Fruit fly (Drosophila melanogaster) whole organism, embryonic: ENCODE results near the gene GCS2beta.

Experiments used
- Bteb2 ChIP-seq: fragments of 200-800 bp; sonication (Bioruptor generic); optimal IDR thresholded peaks from 2 replicates; lab custom pipeline; 2016; ENCODE audit warnings: missing biosample characterization, missing genetic modification characterization
- CG10543 ChIP-seq: fragments of 200-800 bp; sonication (Bioruptor generic); optimal IDR thresholded peaks from 3 replicates; lab custom pipeline; 2017; ENCODE audit warnings: missing biosample characterization, mild to moderate bottlenecking, missing genetic modification characterization, moderate library complexity
- CG11456 ChIP-seq: fragments of 200-800 bp; sonication (Bioruptor generic); IDR thresholded peaks from 3 replicates; pipeline ENCODE4 v1.3.6; 2022; ENCODE audit warnings: missing biosample characterization, missing genetic modification characterization
- CG12236 ChIP-seq: fragments of 200-800 bp; sonication (Bioruptor generic); optimal IDR thresholded peaks from 2 replicates; lab custom pipeline; 2016; ENCODE audit warnings: missing biosample characterization, missing genetic modification characterization
- CG13624 ChIP-seq: fragments of 200-800 bp; sonication (Bioruptor generic); optimal IDR thresholded peaks from 2 replicates; lab custom pipeline; 2016; ENCODE audit warnings: missing biosample characterization, missing genetic modification characterization
- CG14710 ChIP-seq: fragments of 200-800 bp; sonication (Bioruptor generic); optimal IDR thresholded peaks from 3 replicates; lab custom pipeline; 2019; ENCODE audit warnings: missing biosample characterization, mild to moderate bottlenecking, missing genetic modification characterization, moderate library complexity
- CG1603 ChIP-seq: fragments of 200-800 bp; sonication (Bioruptor generic); optimal IDR thresholded peaks from 2 replicates; lab custom pipeline; 2019; ENCODE audit warnings: missing biosample characterization, mild to moderate bottlenecking, missing genetic modification characterization, moderate library complexity
- CG1647 ChIP-seq: fragments of 200-800 bp; sonication (Bioruptor generic); optimal IDR thresholded peaks from 3 replicates; lab custom pipeline; 2016; ENCODE audit warnings: missing biosample characterization, missing genetic modification characterization
- CG16815 ChIP-seq: fragments of 200-800 bp; sonication (Bioruptor generic); optimal IDR thresholded peaks from 3 replicates; lab custom pipeline; 2017; ENCODE audit warnings: missing biosample characterization, mild to moderate bottlenecking, missing genetic modification characterization
- CG17568 ChIP-seq: fragments of 200-800 bp; sonication (Bioruptor generic); optimal IDR thresholded peaks from 2 replicates; lab custom pipeline; 2018; ENCODE audit warnings: missing biosample characterization, mild to moderate bottlenecking, missing genetic modification characterization, moderate library complexity
- CG17829 ChIP-seq: fragments of 200-800 bp; optimal IDR thresholded peaks from 2 replicates; lab custom pipeline; 2019; ENCODE audit warnings: missing biosample characterization, mild to moderate bottlenecking, missing genetic modification characterization, moderate library complexity
- CG18262 ChIP-seq: fragments of 200-800 bp; optimal IDR thresholded peaks from 3 replicates; lab custom pipeline; 2019; ENCODE audit warnings: missing biosample characterization, mild to moderate bottlenecking, missing genetic modification characterization, moderate library complexity
- CG1832 ChIP-seq: fragments of 200-800 bp; sonication (Bioruptor generic); optimal IDR thresholded peaks from 2 replicates; lab custom pipeline; 2017; ENCODE audit warnings: missing biosample characterization, mild to moderate bottlenecking, missing genetic modification characterization, inconsistent platforms
- CG30020 ChIP-seq: fragments of 200-800 bp; optimal IDR thresholded peaks from 2 replicates; lab custom pipeline; 2019; ENCODE audit warnings: missing biosample characterization, mild to moderate bottlenecking, missing genetic modification characterization, moderate library complexity
- CG3065 ChIP-seq: fragments of 200-800 bp; sonication (Bioruptor generic); optimal IDR thresholded peaks from 2 replicates; lab custom pipeline; 2016; ENCODE audit warnings: missing biosample characterization, missing genetic modification characterization
- CG31224 ChIP-seq: fragments of 200-800 bp; sonication (Bioruptor generic); IDR thresholded peaks from 2 replicates; pipeline ENCODE4 v1.3.6; 2022; ENCODE audit warnings: missing biosample characterization, missing genetic modification characterization
- CG3281 ChIP-seq: fragments of 200-800 bp; sonication (Bioruptor generic); optimal IDR thresholded peaks from 3 replicates; lab custom pipeline; 2017; ENCODE audit warnings: missing biosample characterization, mild to moderate bottlenecking, missing genetic modification characterization
- CG4854 ChIP-seq: fragments of 200-800 bp; sonication (Bioruptor generic); optimal IDR thresholded peaks from 2 replicates; lab custom pipeline; 2016; ENCODE audit warnings: missing biosample characterization, missing genetic modification characterization, inconsistent platforms
- CG6683 ChIP-seq: fragments of 200-800 bp; sonication (Bioruptor generic); optimal IDR thresholded peaks from 2 replicates; lab custom pipeline; 2017; ENCODE audit warnings: missing biosample characterization, mild to moderate bottlenecking, missing genetic modification characterization, missing genetic modification reagents
- CG8281 ChIP-seq: fragments of 200-800 bp; sonication (Bioruptor generic); optimal IDR thresholded peaks from 2 replicates; lab custom pipeline; 2018; ENCODE audit warnings: missing biosample characterization, mild to moderate bottlenecking, missing genetic modification characterization, moderate library complexity
- CG9215 ChIP-seq: fragments of 200-800 bp; sonication (Bioruptor generic); IDR thresholded peaks from 2 replicates; pipeline ENCODE4 v1.3.6; 2022; ENCODE audit warnings: missing biosample characterization, missing genetic modification characterization
- CG9932 ChIP-seq: fragments of 200-800 bp; sonication (Bioruptor generic); IDR thresholded peaks from 2 replicates; pipeline ENCODE4 v1.3.6; 2022; ENCODE audit warnings: missing biosample characterization, missing genetic modification characterization
- D ChIP-seq, 2 experiments: fragments of 200-800 bp in 1 of 2; fragments of >200 bp in 1 of 2; sonication (Bioruptor generic) in 1 of 2; optimal IDR thresholded peaks; 2 replicates in 1 of 2; 3 replicates in 1 of 2; lab custom pipeline; 2017; ENCODE audit warnings: mild to moderate bottlenecking in 1 of 2, missing biosample characterization in 1 of 2, missing genetic modification characterization in 1 of 2, missing genetic modification reagents in 1 of 2
- D19B ChIP-seq: fragments of 200-800 bp; sonication (Bioruptor generic); optimal IDR thresholded peaks from 2 replicates; lab custom pipeline; 2017; ENCODE audit warnings: missing biosample characterization, mild to moderate bottlenecking, missing genetic modification characterization
- Dp ChIP-seq: fragments of 200-800 bp; sonication (Bioruptor generic); optimal IDR thresholded peaks from 2 replicates; lab custom pipeline; 2018; ENCODE audit warnings: missing biosample characterization, mild to moderate bottlenecking, missing genetic modification characterization, moderate library complexity
- Gug ChIP-seq: fragments of 200-800 bp; sonication (Bioruptor generic); IDR thresholded peaks from 4 replicates; pipeline ENCODE4 v1.3.6; 2022; ENCODE audit warnings: missing biosample characterization, missing genetic modification characterization
- MTF-1 ChIP-seq: fragments of 200-800 bp; sonication (Bioruptor generic); optimal IDR thresholded peaks from 2 replicates; lab custom pipeline; 2018; ENCODE audit warnings: missing biosample characterization, mild to moderate bottlenecking, missing genetic modification characterization, borderline replicate concordance
- NfI ChIP-seq: fragments of 200-800 bp; sonication (Bioruptor generic); optimal IDR thresholded peaks from 3 replicates; lab custom pipeline; 2018; ENCODE audit warnings: missing biosample characterization, mild to moderate bottlenecking, missing genetic modification characterization, moderate library complexity
- Ptx1 ChIP-seq: fragments of 200-800 bp; sonication (Bioruptor generic); IDR thresholded peaks from 2 replicates; pipeline ENCODE4 v1.3.6; 2022; ENCODE audit warnings: missing biosample characterization, missing genetic modification characterization
- Ravus ChIP-seq: fragments of 200-800 bp; sonication (Bioruptor generic); IDR thresholded peaks from 2 replicates; pipeline ENCODE4 v1.3.6; 2022; ENCODE audit warnings: missing biosample characterization, missing genetic modification characterization
- Sin3A ChIP-seq: fragments of >200 bp; optimal IDR thresholded peaks from 2 replicates; lab custom pipeline; 2018
- Taf1 ChIP-seq: fragments of 200-800 bp; sonication (Bioruptor generic); IDR thresholded peaks from 2 replicates; pipeline ENCODE4 v1.3.6; 2022; ENCODE audit warnings: missing biosample characterization, missing genetic modification characterization
- ash1 ChIP-seq: fragments of 200-800 bp; sonication (Bioruptor generic); optimal IDR thresholded peaks from 2 replicates; lab custom pipeline; 2018; ENCODE audit warnings: missing biosample characterization, mild to moderate bottlenecking, missing genetic modification characterization
- bcd ChIP-seq: fragments of 200-800 bp; sonication (Bioruptor generic); optimal IDR thresholded peaks from 2 replicates; lab custom pipeline; 2017; ENCODE audit warnings: missing biosample characterization, mild to moderate bottlenecking, missing genetic modification characterization
- btn ChIP-seq: fragments of 200-800 bp; sonication (Bioruptor generic); optimal IDR thresholded peaks from 2 replicates; lab custom pipeline; 2016; ENCODE audit warnings: missing biosample characterization, missing genetic modification characterization
- chif ChIP-seq, 2 experiments: fragments of 200-800 bp; sonication (Bioruptor generic); optimal IDR thresholded peaks; 3 replicates each; lab custom pipeline; 2016; ENCODE audit warnings: missing biosample characterization in 2 of 2, missing genetic modification characterization in 2 of 2
- croc ChIP-seq: fragments of 200-800 bp; sonication (Bioruptor generic); conservative IDR thresholded peaks from 3 replicates; pipeline ENCODE4 v1.3.6; 2022; ENCODE audit warnings: missing biosample characterization, missing genetic modification characterization
- crol ChIP-seq: fragments of 200-800 bp; sonication (Bioruptor generic); IDR thresholded peaks from 2 replicates; pipeline ENCODE4 v1.3.6; 2022; ENCODE audit warnings: missing biosample characterization, missing genetic modification characterization
- crp ChIP-seq, 2 experiments: fragments of 200-800 bp; sonication (Bioruptor generic); optimal IDR thresholded peaks; 2 replicates in 1 of 2; 3 replicates in 1 of 2; lab custom pipeline; 2017; ENCODE audit warnings: missing biosample characterization in 2 of 2, missing genetic modification characterization in 2 of 2, mild to moderate bottlenecking in 1 of 2, moderate library complexity in 1 of 2
- ems ChIP-seq: fragments of 200-800 bp; sonication (Bioruptor generic); optimal IDR thresholded peaks from 3 replicates; lab custom pipeline; 2016; ENCODE audit warnings: missing biosample characterization, missing genetic modification characterization
- grn ChIP-seq: fragments of 200-800 bp; sonication (Bioruptor generic); optimal IDR thresholded peaks from 3 replicates; lab custom pipeline; 2017; ENCODE audit warnings: missing biosample characterization, missing genetic modification characterization
- kni ChIP-seq: fragments of 200-800 bp; sonication (Bioruptor generic); optimal IDR thresholded peaks from 3 replicates; lab custom pipeline; 2017; ENCODE audit warnings: mild to moderate bottlenecking, missing biosample characterization, missing genetic modification reagents, missing genetic modification characterization
- org-1 ChIP-seq: fragments of 200-800 bp; sonication (Bioruptor generic); optimal IDR thresholded peaks from 2 replicates; lab custom pipeline; 2017; ENCODE audit warnings: missing biosample characterization, missing genetic modification characterization
- pros ChIP-seq: fragments of 200-800 bp; sonication (Bioruptor generic); optimal IDR thresholded peaks from 3 replicates; lab custom pipeline; 2019; ENCODE audit warnings: missing biosample characterization, mild to moderate bottlenecking, missing genetic modification characterization, moderate library complexity
- shn ChIP-seq: fragments of 200-800 bp; sonication (Bioruptor generic); optimal IDR thresholded peaks from 3 replicates; lab custom pipeline; 2016; ENCODE audit warnings: missing biosample characterization, missing genetic modification characterization
- sisA ChIP-seq: fragments of 200-800 bp; sonication (Bioruptor generic); IDR thresholded peaks from 2 replicates; pipeline ENCODE4 v1.3.6; 2022; ENCODE audit warnings: missing biosample characterization, missing genetic modification characterization
- slbo ChIP-seq: fragments of 200-800 bp; sonication (Bioruptor generic); IDR thresholded peaks from 2 replicates; pipeline ENCODE4 v1.3.6; 2022; ENCODE audit warnings: missing biosample characterization, missing genetic modification characterization
- tap ChIP-seq: fragments of 200-800 bp; optimal IDR thresholded peaks from 3 replicates; lab custom pipeline; 2019; ENCODE audit warnings: missing biosample characterization, mild to moderate bottlenecking, missing genetic modification characterization, moderate library complexity
- wor ChIP-seq: fragments of 200-800 bp; sonication (Bioruptor generic); IDR thresholded peaks from 2 replicates; pipeline ENCODE4 v1.3.6; 2022; ENCODE audit warnings: missing biosample characterization, missing genetic modification characterization

GCS2beta gene

dm6 chr2L:17449608-17450504 lies 34.3 kb downstream of the GCS2beta start, which contains the start of gene dl (continued):
- TF ChIP-seq MTF-1 (GFP tag; lab: Kevin White, UChicago) (no peak), CG1832 (GFP tag; lab: Kevin White, UChicago) (no peak), CG16815 (GFP tag; lab: Kevin White, UChicago) (no peak), CG17829 (tag; lab: Kevin White, UChicago) (no peak), CG1603 (tag; lab: Kevin White, UChicago) (no peak), ems (GFP tag; lab: Kevin White, UChicago) (no peak), kni (peak; percentile 75), CG17568 (GFP tag; lab: Kevin White, UChicago) (peak; percentile 5), D (optimal IDR thresholded peaks at IDR 0.05; lab: Kevin White, UChicago) (no peak), D (GFP tag; optimal IDR thresholded peaks at IDR 0.05; lab: Kevin White, UChicago) (no peak), Dp (GFP tag; lab: Kevin White, UChicago) (peak; percentile 27), CG6683 (no peak), CG1647 (GFP tag; lab: Kevin White, UChicago) (no peak), tap (tag; lab: Kevin White, UChicago) (no peak), Sin3A (lab: Kevin White, UChicago) (no peak), Bteb2 (GFP tag; lab: Kevin White, UChicago) (no peak), sisA (GFP tag; lab: Robert Waterston, UW) (no peak), CG3281 (GFP tag; lab: Kevin White, UChicago) (no peak), bcd (GFP tag; lab: Kevin White, UChicago) (no peak), pros (GFP tag; lab: Kevin White, UChicago) (no peak), CG30020 (no peak), CG9215 (GFP tag; lab: Robert Waterston, UW) (no peak), CG3065 (no peak), NfI (GFP tag; lab: Kevin White, UChicago) (no peak), croc (GFP tag; lab: Robert Waterston, UW) (no peak), CG18262 (peak; percentile 5), org-1 (GFP tag; lab: Kevin White, UChicago) (no peak), D19B (GFP tag; lab: Kevin White, UChicago) (peak; percentile 84), btn (GFP tag; lab: Kevin White, UChicago) (no peak), crp (GFP tag; optimal IDR thresholded peaks at IDR 0.05; lab: Kevin White, UChicago) (no peak), CG14710 (tag; lab: Kevin White, UChicago) (no peak), CG4854 (GFP tag; lab: Kevin White, UChicago) (no peak), CG13624 (GFP tag; lab: Kevin White, UChicago) (peak; percentile 42), crol (GFP tag; lab: Robert Waterston, UW) (no peak), CG12236 (GFP tag; lab: Kevin White, UChicago) (no peak), slbo (GFP tag; lab: Robert Waterston, UW) (peak; percentile 28), chif (GFP tag; optimal IDR thresholded peaks at IDR 0.05; lab: Kevin White, UChicago) (no peak), grn (GFP tag; lab: Kevin White, UChicago) (no peak), Ravus (GFP tag; lab: Robert Waterston, UW) (no peak), ash1 (GFP tag; lab: Kevin White, UChicago) (no peak), CG10543 (GFP tag; lab: Kevin White, UChicago) (no peak), CG31224 (GFP tag; lab: Robert Waterston, UW) (no peak), Gug (GFP tag; lab: Robert Waterston, UW) (no peak), wor (GFP tag; lab: Robert Waterston, UW) (no peak), CG11456 (GFP tag; lab: Robert Waterston, UW) (0 out of 3 replicates have a peak, but pooled peaks have one; percentile 7), CG9932 (GFP tag; lab: Robert Waterston, UW) (peak; percentile 33; the same call in 1 of the 2 replicates), shn (GFP tag; lab: Kevin White, UChicago) (no peak), Taf1 (no peak), Ptx1 (GFP tag; lab: Robert Waterston, UW) (peak; percentile 20; the same call in 1 of the 2 replicates), CG8281 (no peak)
